Worm (Caenorhabditis elegans) whole organism, L2 larva: ENCODE results near the gene rps-30.

ENCODE experiments used
- C34F6.9 ChIP-seq: fragments of 150-350 bp; optimal IDR thresholded peaks from 2 replicates; lab custom pipeline; 2014; ENCODE audit warnings: missing biosample characterization, missing genetic modification characterization
- F13H6.1 ChIP-seq: sonication (generic microtip); optimal IDR thresholded peaks from 2 replicates; lab custom pipeline; 2016; ENCODE audit warnings: missing genetic modification characterization, missing compliant biosample characterization
- R02D3.7 ChIP-seq: fragments of 150-350 bp; optimal IDR thresholded peaks from 2 replicates; lab custom pipeline; 2014; ENCODE audit warnings: missing biosample characterization, missing genetic modification characterization
- Y55F3AM.14 ChIP-seq: fragments of 200-800 bp; sonication (Bioruptor generic); optimal IDR thresholded peaks from 2 replicates; lab custom pipeline; 2018; ENCODE audit warnings: mild to moderate bottlenecking, missing genetic modification characterization, missing compliant biosample characterization
- ZK546.5 ChIP-seq: sonication (generic microtip); optimal IDR thresholded peaks from 2 replicates; lab custom pipeline; 2017; ENCODE audit warnings: missing biosample characterization, missing genetic modification characterization
- alr-1 ChIP-seq: fragments of 150-350 bp; optimal IDR thresholded peaks from 2 replicates; lab custom pipeline; 2014; ENCODE audit warnings: missing biosample characterization, missing genetic modification characterization
- aly-2 ChIP-seq: fragments of 150-350 bp; optimal IDR thresholded peaks from 2 replicates; lab custom pipeline; 2014; ENCODE audit warnings: missing biosample characterization, missing genetic modification characterization
- ama-1 ChIP-seq: fragments of 150-350 bp; optimal IDR thresholded peaks from 2 replicates; lab custom pipeline; 2018; ENCODE audit warnings: inconsistent platforms
- blmp-1 ChIP-seq: sonication (generic microtip); optimal IDR thresholded peaks from 2 replicates; lab custom pipeline; 2017; ENCODE audit warnings: missing genetic modification characterization, mild to moderate bottlenecking, missing compliant biosample characterization, antibody characterized with exemption, moderate library complexity; ENCODE audit not compliant: insufficient read depth
- ceh-16 ChIP-seq: fragments of 150-350 bp; optimal IDR thresholded peaks from 2 replicates; lab custom pipeline; 2014; ENCODE audit warnings: missing biosample characterization, missing genetic modification characterization
- ceh-82 ChIP-seq: fragments of 150-350 bp; optimal IDR thresholded peaks from 2 replicates; lab custom pipeline; 2014; ENCODE audit warnings: missing biosample characterization, missing genetic modification characterization
- crh-2 ChIP-seq: sonication (generic microtip); optimal IDR thresholded peaks from 2 replicates; lab custom pipeline; 2017; ENCODE audit warnings: missing biosample characterization, missing genetic modification characterization
- dmd-4 ChIP-seq: sonication (generic microtip); optimal IDR thresholded peaks from 2 replicates; lab custom pipeline; 2017; ENCODE audit warnings: missing biosample characterization, missing genetic modification characterization
- egl-27 ChIP-seq: sonication (generic microtip); optimal IDR thresholded peaks from 3 replicates; lab custom pipeline; 2017; ENCODE audit warnings: missing biosample characterization, missing genetic modification reagents, missing genetic modification characterization
- elt-1 ChIP-seq: fragments of 150-350 bp; optimal IDR thresholded peaks from 2 replicates; lab custom pipeline; 2014; ENCODE audit warnings: missing biosample characterization, missing genetic modification characterization
- elt-3 ChIP-seq: sonication (generic microtip); optimal IDR thresholded peaks from 2 replicates; lab custom pipeline; 2017; ENCODE audit warnings: missing biosample characterization, missing genetic modification characterization
- fos-1 ChIP-seq: fragments of 150-350 bp; optimal IDR thresholded peaks from 2 replicates; lab custom pipeline; 2014; ENCODE audit warnings: missing biosample characterization, missing genetic modification characterization
- gmeb-1 ChIP-seq: fragments of 150-350 bp; optimal IDR thresholded peaks from 2 replicates; lab custom pipeline; 2014; ENCODE audit warnings: missing biosample characterization, missing genetic modification characterization
- lin-11 ChIP-seq: fragments of 150-350 bp; sonication (generic microtip); optimal IDR thresholded peaks from 2 replicates; lab custom pipeline; 2014; ENCODE audit warnings: missing biosample characterization, missing genetic modification characterization, inconsistent platforms, mixed read lengths
- lin-13 ChIP-seq: fragments of 150-350 bp; optimal IDR thresholded peaks from 2 replicates; lab custom pipeline; 2014; ENCODE audit warnings: missing biosample characterization, missing genetic modification reagents, missing genetic modification characterization
- lin-39 ChIP-seq: fragments of 150-350 bp; optimal IDR thresholded peaks from 2 replicates; lab custom pipeline; 2014; ENCODE audit warnings: missing biosample characterization, missing genetic modification reagents, missing genetic modification characterization
- lsy-2 ChIP-seq, 2 experiments: fragments of 150-350 bp in 1 of 2; sonication (generic microtip) in 1 of 2; optimal IDR thresholded peaks; 2 replicates each; lab custom pipeline; 2014 to 2017; ENCODE audit warnings: missing biosample characterization in 2 of 2, missing genetic modification characterization in 2 of 2
- mab-5 ChIP-seq: fragments of 150-350 bp; optimal IDR thresholded peaks from 2 replicates; lab custom pipeline; 2014; ENCODE audit warnings: missing biosample characterization, missing genetic modification characterization
- mbf-1 ChIP-seq: sonication (generic microtip); optimal IDR thresholded peaks from 2 replicates; lab custom pipeline; 2017; ENCODE audit warnings: missing biosample characterization, missing genetic modification characterization
- mdl-1 ChIP-seq, 2 experiments: fragments of 150-350 bp in 1 of 2; sonication (generic microtip) in 1 of 2; optimal IDR thresholded peaks; 2 replicates each; lab custom pipeline; 2017; ENCODE audit warnings: missing biosample characterization in 2 of 2, missing genetic modification characterization in 2 of 2
- nhr-10 ChIP-seq: sonication (generic microtip); optimal IDR thresholded peaks from 2 replicates; lab custom pipeline; 2017; ENCODE audit warnings: missing biosample characterization, missing genetic modification characterization
- nhr-11 ChIP-seq: fragments of 150-350 bp; optimal IDR thresholded peaks from 2 replicates; lab custom pipeline; 2014; ENCODE audit warnings: missing biosample characterization, missing genetic modification characterization
- nhr-12 ChIP-seq: fragments of 150-350 bp; optimal IDR thresholded peaks from 2 replicates; lab custom pipeline; 2014; ENCODE audit warnings: missing biosample characterization, missing genetic modification characterization
- nhr-129 ChIP-seq: fragments of 150-350 bp; optimal IDR thresholded peaks from 2 replicates; lab custom pipeline; 2014; ENCODE audit warnings: missing biosample characterization, missing genetic modification characterization
- nhr-21 ChIP-seq: fragments of 150-350 bp; optimal IDR thresholded peaks from 2 replicates; lab custom pipeline; 2014; ENCODE audit warnings: missing biosample characterization, missing genetic modification characterization
- nhr-23 ChIP-seq: fragments of 150-350 bp; optimal IDR thresholded peaks from 2 replicates; lab custom pipeline; 2014; ENCODE audit warnings: missing biosample characterization, missing genetic modification reagents, missing genetic modification characterization
- nhr-237 ChIP-seq: fragments of 150-350 bp; optimal IDR thresholded peaks from 2 replicates; lab custom pipeline; 2014; ENCODE audit warnings: missing biosample characterization, missing genetic modification characterization
- nhr-25 ChIP-seq: fragments of 150-350 bp; sonication (generic microtip); optimal IDR thresholded peaks from 3 replicates; lab custom pipeline; 2014; ENCODE audit warnings: missing biosample characterization, missing genetic modification characterization
- nhr-6 ChIP-seq: fragments of 150-350 bp; optimal IDR thresholded peaks from 2 replicates; lab custom pipeline; 2014; ENCODE audit warnings: missing biosample characterization, missing genetic modification characterization
- nhr-77 ChIP-seq: fragments of 150-350 bp; optimal IDR thresholded peaks from 2 replicates; lab custom pipeline; 2014; ENCODE audit warnings: missing biosample characterization, missing genetic modification characterization
- peb-1 ChIP-seq: fragments of 150-350 bp; optimal IDR thresholded peaks from 2 replicates; lab custom pipeline; 2014; ENCODE audit warnings: missing biosample characterization, missing genetic modification characterization
- sem-4 ChIP-seq: fragments of 150-350 bp; optimal IDR thresholded peaks from 2 replicates; lab custom pipeline; 2014; ENCODE audit warnings: missing biosample characterization, missing genetic modification reagents, missing genetic modification characterization
- skn-1 ChIP-seq: sonication (generic microtip); optimal IDR thresholded peaks from 2 replicates; lab custom pipeline; 2017; ENCODE audit warnings: missing biosample characterization, missing genetic modification characterization
- sma-3 ChIP-seq: sonication (generic microtip); optimal IDR thresholded peaks from 2 replicates; lab custom pipeline; 2016; ENCODE audit warnings: missing genetic modification reagents, missing genetic modification characterization, missing compliant biosample characterization
- sma-9 ChIP-seq, 2 experiments: fragments of 150-350 bp in 1 of 2; sonication (generic microtip) in 1 of 2; optimal IDR thresholded peaks; 2 replicates each; lab custom pipeline; 2014 to 2016; ENCODE audit warnings: missing genetic modification characterization in 2 of 2, mild to moderate bottlenecking in 1 of 2, missing biosample characterization in 1 of 2, missing compliant biosample characterization in 1 of 2, missing genetic modification reagents in 1 of 2, moderate library complexity in 1 of 2
- snpc-4 ChIP-seq: fragments of 150-350 bp; optimal IDR thresholded peaks from 2 replicates; lab custom pipeline; 2014; ENCODE audit warnings: missing biosample characterization, missing genetic modification characterization
- unc-39 ChIP-seq: fragments of 150-350 bp; optimal IDR thresholded peaks from 2 replicates; lab custom pipeline; 2014; ENCODE audit warnings: missing biosample characterization, missing genetic modification characterization
- unc-55 ChIP-seq: fragments of 150-350 bp; sonication (generic microtip); optimal IDR thresholded peaks from 3 replicates; lab custom pipeline; 2014; ENCODE audit warnings: missing biosample characterization, missing genetic modification reagents, missing genetic modification characterization
- unc-62 ChIP-seq: fragments of 150-350 bp; optimal IDR thresholded peaks from 2 replicates; lab custom pipeline; 2014; ENCODE audit warnings: missing biosample characterization, missing genetic modification reagents, missing genetic modification characterization
- zag-1 ChIP-seq: fragments of 150-350 bp; optimal IDR thresholded peaks from 2 replicates; lab custom pipeline; 2014; ENCODE audit warnings: missing biosample characterization, missing genetic modification characterization
- ztf-1 ChIP-seq: fragments of 200-800 bp; sonication (Bioruptor generic); conservative IDR thresholded peaks from 2 replicates; pipeline ENCODE4 v1.3.6; 2022; ENCODE audit warnings: missing genetic modification characterization, missing compliant biosample characterization
- ztf-11 ChIP-seq: sonication (generic microtip); optimal IDR thresholded peaks from 2 replicates; lab custom pipeline; 2017; ENCODE audit warnings: missing biosample characterization, missing genetic modification characterization
- ztf-4 ChIP-seq: fragments of 150-350 bp; optimal IDR thresholded peaks from 2 replicates; lab custom pipeline; 2014; ENCODE audit warnings: missing biosample characterization, missing genetic modification characterization

The rps-30 gene

ce11 chrV:7776029-7776628, at the start of gene rps-30, which contains the start of gene rpl-39:
Gene rps-30, plus strand, starts transcription at chrV:7776578.
Gene rpl-39, minus strand, starts transcription at chrV:7776079.
- TF ChIP-seq nhr-129 (tag; lab: Kevin White, UChicago) (peak; percentile 88), dmd-4 (tag; lab: Kevin White, UChicago) (no peak), nhr-11 (no peak), sma-3 (peak; percentile 69), lsy-2 (tag; optimal IDR thresholded peaks at IDR 0.05; lab: Kevin White, UChicago) (peak; percentile 68 to 92), alr-1 (tag; lab: Kevin White, UChicago) (no peak), blmp-1 (tag; lab: Kevin White, UChicago) (peak; percentile 66), aly-2 (tag; lab: Kevin White, UChicago) (no peak), Y55F3AM.14 (no peak), nhr-6 (no peak), mab-5 (tag; lab: Kevin White, UChicago) (peak; percentile 69), nhr-237 (tag; lab: Kevin White, UChicago) (no peak), nhr-77 (tag; lab: Kevin White, UChicago) (no peak), ceh-16 (peak; percentile 86), zag-1 (tag; lab: Kevin White, UChicago) (peak; percentile 50), elt-1 (tag; lab: Kevin White, UChicago) (no peak), nhr-21 (tag; lab: Kevin White, UChicago) (peak; percentile 73), ztf-4 (no peak), snpc-4 (tag; lab: Kevin White, UChicago) (peak; percentile 42), gmeb-1 (peak; percentile 84), mdl-1 (tag; optimal IDR thresholded peaks at IDR 0.05; lab: Kevin White, UChicago) (no peak), lin-13 (peak; percentile 78), unc-62 (GFP tag; lab: Kevin White, UChicago) (no peak), mbf-1 (tag; lab: Kevin White, UChicago) (no peak), unc-55 (GFP tag; lab: Kevin White, UChicago) (peak; percentile 98), peb-1 (no peak), unc-39 (no peak), nhr-25 (tag; lab: Kevin White, UChicago) (peak; percentile 78), ZK546.5 (tag; lab: Kevin White, UChicago) (peak; percentile 48), lin-11 (tag; lab: Kevin White, UChicago) (peak; percentile 81), R02D3.7 (tag; lab: Kevin White, UChicago) (peak; percentile 59), lin-39 (tag; lab: Kevin White, UChicago) (no peak), nhr-23 (tag; lab: Kevin White, UChicago) (no peak), ztf-11 (no peak), elt-3 (tag; lab: Kevin White, UChicago) (no peak), sma-9 (GFP tag; optimal IDR thresholded peaks at IDR 0.05; lab: Kevin White, UChicago) (peak; percentile 80), sma-9 (tag; optimal IDR thresholded peaks at IDR 0.05; lab: Kevin White, UChicago) (no peak), ama-1 (lab: Kevin White, UChicago) (no peak), crh-2 (tag; lab: Kevin White, UChicago) (peak; percentile 83), F13H6.1 (peak; percentile 75), sem-4 (no peak), skn-1 (tag; lab: Kevin White, UChicago) (no peak), nhr-12 (no peak), nhr-10 (tag; lab: Kevin White, UChicago) (no peak), fos-1 (tag; lab: Kevin White, UChicago) (peak; percentile 73), egl-27 (tag; lab: Kevin White, UChicago) (peak; percentile 47), ztf-1 (GFP tag; lab: Robert Waterston, UW) (no peak), ceh-82 (tag; lab: Kevin White, UChicago) (peak; percentile 56), C34F6.9 (peak; percentile 87)
